Worm (Caenorhabditis elegans): ENCODE measurements around the gene Y62H9A.16.

ce11 chrX:11959838-11960237 is 41.7 kb downstream of the Y62H9A.16 start, which contains the start of gene C49F5.8:
- TF ChIP-seq him-1 (tag; optimal IDR thresholded peaks at IDR 0.05) (no peak), W03F9.2 (tag; optimal IDR thresholded peaks at IDR 0.05) (no peak), dao-5 (tag; optimal IDR thresholded peaks at IDR 0.05) (no peak)

All from whole organism, L4/young adult.